Fruit fly (Drosophila melanogaster) whole organism, embryonic: ENCODE measurements around the gene CG13390.
A peak's percentile ranks its signal among the peaks of the same experiment; 100 is the strongest.

Experiments
- ATbp ChIP-seq: fragments of 200-800 bp; sonication (Bioruptor generic); optimal IDR thresholded peaks from 2 replicates; lab custom pipeline; 2017; ENCODE audit warnings: missing biosample characterization, mild to moderate bottlenecking, missing genetic modification characterization, missing genetic modification reagents
- Antp ChIP-seq: fragments of 200-800 bp; sonication (Bioruptor generic); optimal IDR thresholded peaks from 3 replicates; lab custom pipeline; 2016; ENCODE audit warnings: missing biosample characterization, missing genetic modification characterization
- CG11723 ChIP-seq: fragments of 200-800 bp; sonication (Bioruptor generic); optimal IDR thresholded peaks from 2 replicates; lab custom pipeline; 2017; ENCODE audit warnings: missing biosample characterization, mild to moderate bottlenecking, missing genetic modification characterization
- CG1603 ChIP-seq: fragments of 200-800 bp; sonication (Bioruptor generic); optimal IDR thresholded peaks from 2 replicates; lab custom pipeline; 2019; ENCODE audit warnings: missing biosample characterization, mild to moderate bottlenecking, missing genetic modification characterization, moderate library complexity
- CG16815 ChIP-seq: fragments of 200-800 bp; sonication (Bioruptor generic); optimal IDR thresholded peaks from 3 replicates; lab custom pipeline; 2017; ENCODE audit warnings: missing biosample characterization, mild to moderate bottlenecking, missing genetic modification characterization
- CG17361 ChIP-seq: fragments of 200-800 bp; sonication (Bioruptor generic); IDR thresholded peaks from 3 replicates; pipeline ENCODE4 v1.3.6; 2022; ENCODE audit warnings: missing biosample characterization, missing genetic modification characterization
- CG2678 ChIP-seq: fragments of 200-800 bp; sonication (Bioruptor generic); optimal IDR thresholded peaks from 3 replicates; lab custom pipeline; 2019; ENCODE audit warnings: missing biosample characterization, mild to moderate bottlenecking, missing genetic modification characterization, moderate library complexity
- CG3065 ChIP-seq: fragments of 200-800 bp; sonication (Bioruptor generic); optimal IDR thresholded peaks from 2 replicates; lab custom pipeline; 2016; ENCODE audit warnings: missing biosample characterization, missing genetic modification characterization
- CG31365 ChIP-seq: fragments of 200-800 bp; sonication (Bioruptor generic); optimal IDR thresholded peaks from 2 replicates; lab custom pipeline; 2018; ENCODE audit warnings: missing biosample characterization, mild to moderate bottlenecking, missing genetic modification characterization
- CG4328 ChIP-seq: fragments of 200-800 bp; sonication (Bioruptor generic); optimal IDR thresholded peaks from 3 replicates; lab custom pipeline; 2017; ENCODE audit warnings: missing biosample characterization, missing genetic modification reagents, missing genetic modification characterization
- CG4707 ChIP-seq: fragments of 200-800 bp; sonication (Bioruptor generic); optimal IDR thresholded peaks from 2 replicates; lab custom pipeline; 2018; ENCODE audit warnings: missing biosample characterization, mild to moderate bottlenecking, missing genetic modification characterization, moderate library complexity
- CG7372 ChIP-seq: fragments of 200-800 bp; sonication (Bioruptor generic); IDR thresholded peaks from 2 replicates; pipeline ENCODE4 v1.3.6; 2022; ENCODE audit warnings: missing biosample characterization, missing genetic modification characterization
- CG7745 ChIP-seq: fragments of 200-800 bp; sonication (Bioruptor generic); optimal IDR thresholded peaks from 2 replicates; lab custom pipeline; 2018; ENCODE audit warnings: missing biosample characterization, mild to moderate bottlenecking, missing genetic modification characterization, moderate library complexity
- CG7963 ChIP-seq: fragments of 200-800 bp; sonication (Bioruptor generic); IDR thresholded peaks from 3 replicates; pipeline ENCODE4 v1.3.6; 2022; ENCODE audit warnings: missing biosample characterization, missing genetic modification characterization; ENCODE audit not compliant: partially characterized antibody
- CG7987 ChIP-seq: fragments of 200-800 bp; sonication (Bioruptor generic); optimal IDR thresholded peaks from 2 replicates; lab custom pipeline; 2018; ENCODE audit warnings: missing biosample characterization, mild to moderate bottlenecking, missing genetic modification characterization, moderate library complexity
- CG9609 ChIP-seq: fragments of 200-800 bp; sonication (Bioruptor generic); optimal IDR thresholded peaks from 3 replicates; lab custom pipeline; 2016; ENCODE audit warnings: missing biosample characterization, missing genetic modification characterization
- CG9727 ChIP-seq: fragments of 200-800 bp; sonication (Bioruptor generic); optimal IDR thresholded peaks from 3 replicates; lab custom pipeline; 2017; ENCODE audit warnings: missing biosample characterization, mild to moderate bottlenecking, missing genetic modification characterization
- CG9817 ChIP-seq: fragments of 200-800 bp; sonication (Bioruptor generic); optimal IDR thresholded peaks from 2 replicates; lab custom pipeline; 2018; ENCODE audit warnings: missing biosample characterization, mild to moderate bottlenecking, missing genetic modification characterization, moderate library complexity
- CG9932 ChIP-seq: fragments of 200-800 bp; sonication (Bioruptor generic); IDR thresholded peaks from 2 replicates; pipeline ENCODE4 v1.3.6; 2022; ENCODE audit warnings: missing biosample characterization, missing genetic modification characterization
- CTCF ChIP-seq: fragments of 200-800 bp; sonication (Bioruptor generic); optimal IDR thresholded peaks from 2 replicates; lab custom pipeline; 2017; ENCODE audit warnings: missing biosample characterization, mild to moderate bottlenecking, missing genetic modification characterization, moderate library complexity
- CrebB ChIP-seq: fragments of 200-800 bp; sonication (Bioruptor generic); optimal IDR thresholded peaks from 3 replicates; lab custom pipeline; 2018; ENCODE audit warnings: missing biosample characterization, mild to moderate bottlenecking, missing genetic modification characterization
- D ChIP-seq, 2 experiments: fragments of 200-800 bp in 1 of 2; fragments of >200 bp in 1 of 2; sonication (Bioruptor generic) in 1 of 2; optimal IDR thresholded peaks; 2 replicates in 1 of 2; 3 replicates in 1 of 2; lab custom pipeline; 2017; ENCODE audit warnings: mild to moderate bottlenecking in 1 of 2, missing biosample characterization in 1 of 2, missing genetic modification characterization in 1 of 2, missing genetic modification reagents in 1 of 2
- Doc2 ChIP-seq: fragments of 200-800 bp; sonication (Bioruptor generic); IDR thresholded peaks from 2 replicates; pipeline ENCODE4 v1.3.6; 2022; ENCODE audit warnings: missing biosample characterization, missing genetic modification characterization
- Jarid2 ChIP-seq: fragments of 200-800 bp; sonication (Bioruptor generic); optimal IDR thresholded peaks from 3 replicates; lab custom pipeline; 2017; ENCODE audit warnings: mild to moderate bottlenecking, missing biosample characterization, missing genetic modification reagents, missing genetic modification characterization
- MTF-1 ChIP-seq: fragments of 200-800 bp; sonication (Bioruptor generic); optimal IDR thresholded peaks from 2 replicates; lab custom pipeline; 2018; ENCODE audit warnings: missing biosample characterization, mild to moderate bottlenecking, missing genetic modification characterization, borderline replicate concordance
- Max ChIP-seq: fragments of 200-800 bp; sonication (Bioruptor generic); optimal IDR thresholded peaks from 2 replicates; lab custom pipeline; 2016; ENCODE audit warnings: missing biosample characterization, mild to moderate bottlenecking, missing genetic modification characterization
- NC2β ChIP-seq: fragments of 200-800 bp; sonication (Bioruptor generic); optimal IDR thresholded peaks from 2 replicates; lab custom pipeline; 2016; ENCODE audit warnings: missing biosample characterization, missing genetic modification characterization
- NK7.1 ChIP-seq: fragments of 200-800 bp; sonication (Bioruptor generic); optimal IDR thresholded peaks from 3 replicates; lab custom pipeline; 2016; ENCODE audit warnings: missing biosample characterization, missing genetic modification characterization
- Sry-δ ChIP-seq: fragments of 200-800 bp; sonication (Bioruptor generic); optimal IDR thresholded peaks from 2 replicates; lab custom pipeline; 2016; ENCODE audit warnings: missing biosample characterization, missing genetic modification characterization
- TFAM ChIP-seq: fragments of 200-800 bp; sonication (Bioruptor generic); optimal IDR thresholded peaks from 2 replicates; lab custom pipeline; 2017; ENCODE audit warnings: missing biosample characterization, missing genetic modification characterization, inconsistent platforms
- amos ChIP-seq: fragments of 200-800 bp; sonication (Bioruptor generic); IDR thresholded peaks from 2 replicates; pipeline ENCODE4 v1.3.6; 2022; ENCODE audit warnings: missing biosample characterization, missing genetic modification characterization; ENCODE audit not compliant: partially characterized antibody
- bbx ChIP-seq: fragments of 200-800 bp; sonication (Bioruptor generic); IDR thresholded peaks from 2 replicates; pipeline ENCODE4 v1.3.6; 2022; ENCODE audit warnings: missing biosample characterization, missing genetic modification characterization; ENCODE audit not compliant: partially characterized antibody
- crc ChIP-seq: fragments of 200-800 bp; sonication (Bioruptor generic); optimal IDR thresholded peaks from 2 replicates; lab custom pipeline; 2016; ENCODE audit warnings: missing biosample characterization, missing genetic modification characterization
- disco-r ChIP-seq: fragments of 200-800 bp; sonication (Bioruptor generic); optimal IDR thresholded peaks from 2 replicates; lab custom pipeline; 2016; ENCODE audit warnings: missing biosample characterization, missing genetic modification characterization
- dmrt99B ChIP-seq: fragments of 200-800 bp; sonication (Bioruptor generic); optimal IDR thresholded peaks from 2 replicates; lab custom pipeline; 2018; ENCODE audit warnings: missing biosample characterization, mild to moderate bottlenecking, missing genetic modification characterization, moderate library complexity
- fd96Cb ChIP-seq: fragments of 200-800 bp; sonication (Bioruptor generic); optimal IDR thresholded peaks from 2 replicates; lab custom pipeline; 2018; ENCODE audit warnings: missing biosample characterization, mild to moderate bottlenecking, missing genetic modification characterization, moderate library complexity
- gce ChIP-seq: fragments of 200-800 bp; sonication (Bioruptor generic); IDR thresholded peaks from 3 replicates; pipeline ENCODE4 v1.3.6; 2022; ENCODE audit warnings: missing biosample characterization, missing genetic modification characterization
- klu ChIP-seq: fragments of 200-800 bp; sonication (Bioruptor generic); IDR thresholded peaks from 2 replicates; pipeline ENCODE4 v1.3.6; 2022; ENCODE audit warnings: missing biosample characterization, missing genetic modification characterization
- lmd ChIP-seq: fragments of 200-800 bp; sonication (Bioruptor generic); IDR thresholded peaks from 2 replicates; pipeline ENCODE4 v1.3.6; 2022; ENCODE audit warnings: missing biosample characterization, missing genetic modification characterization
- lov ChIP-seq, 2 experiments: fragments of 200-800 bp in 1 of 2; fragments of >200 bp in 1 of 2; sonication (Bioruptor generic) in 1 of 2; IDR thresholded peaks in 1 of 2; optimal IDR thresholded peaks in 1 of 2; 2 replicates in 1 of 2; 3 replicates in 1 of 2; pipeline versions ENCODE4 v1.3.6 to Lab custom; 2017 to 2022; ENCODE audit warnings: missing biosample characterization in 1 of 2, missing genetic modification characterization in 1 of 2
- nerfin-2 ChIP-seq: fragments of 200-800 bp; sonication (Bioruptor generic); IDR thresholded peaks from 2 replicates; pipeline ENCODE4 v1.3.6; 2022; ENCODE audit warnings: missing biosample characterization, missing genetic modification characterization; ENCODE audit not compliant: partially characterized antibody
- nom ChIP-seq: fragments of 200-800 bp; sonication (Bioruptor generic); optimal IDR thresholded peaks from 2 replicates; lab custom pipeline; 2017; ENCODE audit warnings: missing biosample characterization, missing genetic modification characterization, mild to moderate bottlenecking, moderate library complexity, missing genetic modification reagents
- odd ChIP-seq: fragments of 200-800 bp; sonication (Bioruptor generic); optimal IDR thresholded peaks from 2 replicates; lab custom pipeline; 2017; ENCODE audit warnings: missing biosample characterization, mild to moderate bottlenecking, missing genetic modification characterization
- ssp ChIP-seq: fragments of 200-800 bp; sonication (Bioruptor generic); IDR thresholded peaks from 2 replicates; pipeline ENCODE4 v1.3.6; 2022; ENCODE audit warnings: missing biosample characterization, missing genetic modification characterization
- stc ChIP-seq: fragments of 200-800 bp; sonication (Bioruptor generic); IDR thresholded peaks from 2 replicates; pipeline ENCODE4 v1.3.6; 2022; ENCODE audit warnings: missing biosample characterization, missing genetic modification characterization
- wor ChIP-seq: fragments of 200-800 bp; sonication (Bioruptor generic); IDR thresholded peaks from 2 replicates; pipeline ENCODE4 v1.3.6; 2022; ENCODE audit warnings: missing biosample characterization, missing genetic modification characterization

CG13390 gene

DNA sequence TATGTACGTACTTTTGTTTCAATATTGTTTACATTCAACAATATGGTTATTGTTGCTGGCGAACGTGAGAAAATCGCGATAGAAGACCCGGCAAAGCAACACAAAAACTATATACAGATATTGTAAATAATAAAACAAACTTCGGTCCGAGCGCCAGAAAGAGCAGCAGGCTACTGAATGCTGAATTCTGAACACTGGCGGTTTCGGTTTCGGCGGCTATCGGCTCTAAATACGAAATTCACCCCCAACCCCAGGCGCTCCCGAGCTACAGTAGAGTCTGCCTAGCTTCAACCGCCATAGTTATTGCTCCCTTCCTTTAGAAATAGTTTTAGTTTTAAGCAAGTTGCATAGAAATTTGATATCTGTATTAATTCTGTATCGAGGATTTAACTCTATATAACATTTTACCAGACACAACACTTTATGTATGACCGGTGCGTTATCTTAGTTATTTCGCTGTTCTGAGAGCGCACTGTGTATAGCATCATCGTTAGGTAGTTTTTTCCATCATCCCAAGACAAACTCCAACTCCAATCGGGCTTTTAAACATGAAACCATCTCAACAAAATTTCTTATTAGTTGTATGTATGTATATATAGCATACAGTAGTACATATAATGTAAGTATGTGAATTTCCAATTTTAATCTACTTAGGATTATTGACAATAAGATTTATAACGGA, 14.2 kb downstream of the CG13390 start, which contains the start of gene CG7627 (continued):
- peak; percentile 29 for TF ChIP-seq MTF-1 (GFP tag; lab: Kevin White, UChicago)
- peak; percentile 65 for TF ChIP-seq Jarid2 (GFP tag; lab: Kevin White, UChicago)
- peak; percentile 83 for TF ChIP-seq CG9932 (GFP tag; lab: Robert Waterston, UW)
- TF ChIP-seq ssp (GFP tag; lab: Robert Waterston, UW): peak; percentile 58
- TF ChIP-seq NC2β (GFP tag; lab: Kevin White, UChicago): peak; percentile 49
- TF ChIP-seq CG9609: peak; percentile 72
- peak; percentile 51 for TF ChIP-seq odd (GFP tag; lab: Kevin White, UChicago)
- peak; percentile 68 for TF ChIP-seq fd96Cb (tag; lab: Kevin White, UChicago)
- TF ChIP-seq Sry-δ: peak; percentile 48
- no peak for TF ChIP-seq CG3065
- TF ChIP-seq CG7963 (GFP tag; lab: Robert Waterston, UW): no peak
- peak; percentile 31; the same call in 1 of the 3 replicates for TF ChIP-seq gce (GFP tag; lab: Robert Waterston, UW)
- TF ChIP-seq dmrt99B (tag; lab: Kevin White, UChicago): peak; percentile 83
- peak; percentile 50 for TF ChIP-seq CG11723 (GFP tag; lab: Kevin White, UChicago)
- TF ChIP-seq CG1603 (tag; lab: Kevin White, UChicago): peak; percentile 80
- peak; percentile 37 for TF ChIP-seq CG4707 (GFP tag; lab: Kevin White, UChicago)
- peak; percentile 70 for TF ChIP-seq Antp (GFP tag; lab: Kevin White, UChicago)
- TF ChIP-seq disco-r (GFP tag; lab: Kevin White, UChicago): peak; percentile 74
- TF ChIP-seq nerfin-2 (GFP tag; lab: Robert Waterston, UW): no peak
- TF ChIP-seq lmd: peak; percentile 85

DNA sequence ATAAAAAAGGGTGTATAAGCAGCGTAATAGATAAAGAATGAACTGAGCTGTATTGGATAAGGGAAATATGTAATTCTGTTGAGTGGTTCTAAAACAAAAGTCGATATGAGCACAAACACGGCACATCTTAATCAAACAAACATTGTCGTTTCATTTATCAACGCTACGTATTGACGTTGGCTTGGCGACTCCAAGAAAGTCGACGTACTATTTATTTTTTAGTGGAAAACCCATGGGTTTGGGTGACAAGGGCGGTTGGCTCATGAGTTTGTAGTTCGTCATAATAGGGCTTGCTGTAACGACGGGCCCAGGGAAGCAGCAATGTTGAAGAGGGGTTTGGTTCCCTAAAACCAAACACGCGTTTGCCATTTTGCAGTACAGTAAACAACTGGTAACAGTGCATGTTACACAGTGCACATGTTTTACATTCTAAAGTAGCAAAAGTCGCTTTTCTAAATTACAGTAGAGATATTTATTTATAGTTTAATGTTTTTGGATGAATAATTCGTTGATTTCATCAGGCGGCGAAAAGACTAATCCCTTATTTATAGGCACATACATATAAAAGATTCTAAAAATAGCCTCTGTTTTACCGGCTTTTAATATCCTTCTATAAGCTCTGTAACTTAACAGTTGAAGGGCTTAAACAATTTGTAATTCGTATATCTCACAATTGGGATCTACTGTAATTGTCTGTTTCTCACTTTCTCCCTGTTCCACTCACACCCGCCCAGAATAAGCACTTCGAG, 15.2 kb downstream of the CG13390 start:
- TF ChIP-seq stc (GFP tag; lab: Robert Waterston, UW): no peak
- no peak for TF ChIP-seq TFAM (GFP tag; lab: Kevin White, UChicago)
- TF ChIP-seq Doc2: no peak
- peak; percentile 1 for TF ChIP-seq CG4328 (GFP tag; lab: Kevin White, UChicago)
- TF ChIP-seq CG7745: no peak
- peak; percentile 35; the same call in 2 of the 3 replicates for TF ChIP-seq CG17361 (GFP tag; lab: Robert Waterston, UW)
- TF ChIP-seq Sry-δ: no peak
- TF ChIP-seq D (optimal IDR thresholded peaks at IDR 0.05; lab: Kevin White, UChicago): no peak
- peak; percentile 46 for TF ChIP-seq D (GFP tag; optimal IDR thresholded peaks at IDR 0.05; lab: Kevin White, UChicago)
- TF ChIP-seq Max (GFP tag; lab: Kevin White, UChicago): peak; percentile 6
- TF ChIP-seq CTCF: no peak
- TF ChIP-seq CG9817 (tag; lab: Kevin White, UChicago): no peak
- TF ChIP-seq CG2678 (tag; lab: Kevin White, UChicago): peak; percentile 52
- peak; percentile 44 for TF ChIP-seq ATbp (GFP tag; lab: Kevin White, UChicago)
- TF ChIP-seq CrebB (tag; lab: Kevin White, UChicago): no peak
- TF ChIP-seq CG31365 (tag; lab: Kevin White, UChicago): no peak
- TF ChIP-seq NK7.1: no peak
- TF ChIP-seq bbx (GFP tag; lab: Robert Waterston, UW): no peak
- peak; percentile 2 for TF ChIP-seq CG7987 (GFP tag; lab: Kevin White, UChicago)
- TF ChIP-seq crc: peak; percentile 4
- TF ChIP-seq wor (GFP tag; lab: Robert Waterston, UW): no peak
- TF ChIP-seq CG7372 (GFP tag; lab: Robert Waterston, UW): no peak
- peak; percentile 2 for TF ChIP-seq nom (GFP tag; lab: Kevin White, UChicago)
- TF ChIP-seq lov (optimal IDR thresholded peaks at IDR 0.05; lab: Kevin White, UChicago): no peak
- no peak for TF ChIP-seq lov (GFP tag; IDR thresholded peaks at IDR 0.05; lab: Robert Waterston, UW)
- peak; percentile 20 for TF ChIP-seq CG16815 (GFP tag; lab: Kevin White, UChicago)
- TF ChIP-seq CG9727 (GFP tag; lab: Kevin White, UChicago): peak; percentile 45
- no peak for TF ChIP-seq amos
- no peak for TF ChIP-seq klu (GFP tag; lab: Robert Waterston, UW)
